Worm (Caenorhabditis elegans): ENCODE results near the gene C49C8.8.

The C49C8.8 gene

ce11 chrIV:8650696-8651095 is 1.2 kb upstream of the C49C8.8 start, which contains the start of gene C49C8.2:
TSS of gene C49C8.2 (plus strand) at chrIV:8651088.
- TF ChIP-seq B0310.2 (tag; optimal IDR thresholded peaks at IDR 0.05) (no peak), tbx-37 (GFP tag; conservative IDR thresholded peaks at IDR 0.05) (no peak), ets-7 (tag; optimal IDR thresholded peaks at IDR 0.05) (no peak), ama-1 (optimal IDR thresholded peaks at IDR 0.05) (no peak), pes-1 (GFP tag; IDR thresholded peaks at IDR 0.05) (no peak), sea-1 (GFP tag; conservative IDR thresholded peaks at IDR 0.05) (no peak), hmbx-1 (tag; optimal IDR thresholded peaks at IDR 0.05) (no peak), F13C5.2 (tag; optimal IDR thresholded peaks at IDR 0.05) (no peak)

DNA sequence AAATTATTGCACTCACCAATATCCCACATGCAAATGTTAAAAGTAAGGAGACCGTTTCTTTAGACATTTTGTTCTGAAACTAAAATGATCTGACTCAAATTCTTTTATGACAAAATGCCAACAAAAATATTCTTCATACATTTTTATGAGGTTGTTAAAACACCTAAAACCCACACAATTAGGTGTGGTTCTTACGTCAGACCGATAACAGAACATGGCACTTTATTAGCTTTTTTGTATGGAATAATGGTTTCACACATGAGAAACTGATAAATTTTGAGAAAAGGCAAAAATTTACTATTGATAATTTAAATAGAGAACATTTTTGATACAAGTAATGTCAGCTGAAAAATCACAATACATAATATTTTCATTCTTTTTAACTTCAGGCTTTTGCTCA is 1.7 kb downstream of the C49C8.8 start, which contains the start of gene C49C8.5:
Gene C49C8.5 (minus strand): TSS at position 73 of the 400 bp plus-strand sequence.
- no peak for TF ChIP-seq hmbx-1 (tag; optimal IDR thresholded peaks at IDR 0.05)
- no peak for TF ChIP-seq scrt-1 (GFP tag; IDR thresholded peaks at IDR 0.05)
- TF ChIP-seq hnd-1 (tag; optimal IDR thresholded peaks at IDR 0.05) = no peak
- TF ChIP-seq B0310.2 (tag; optimal IDR thresholded peaks at IDR 0.05) = no peak
- no peak for TF ChIP-seq pes-1 (GFP tag; IDR thresholded peaks at IDR 0.05)
- TF ChIP-seq ceh-13 (GFP tag; optimal IDR thresholded peaks at IDR 0.05) = no peak
- no peak for TF ChIP-seq aly-1 (tag; optimal IDR thresholded peaks at IDR 0.05)
- no peak for TF ChIP-seq hmg-4 (GFP tag; optimal IDR thresholded peaks at IDR 0.05)
- no peak for TF ChIP-seq F13C5.2 (tag; optimal IDR thresholded peaks at IDR 0.05)
- TF ChIP-seq flt-1 (GFP tag; IDR thresholded peaks at IDR 0.05) = no peak
- TF ChIP-seq sea-1 (GFP tag; conservative IDR thresholded peaks at IDR 0.05) = no peak
- no peak for TF ChIP-seq ets-7 (tag; optimal IDR thresholded peaks at IDR 0.05)
- no peak for TF ChIP-seq tbx-37 (GFP tag; conservative IDR thresholded peaks at IDR 0.05)
- TF ChIP-seq ceh-36 (tag; optimal IDR thresholded peaks at IDR 0.05) = no peak
- TF ChIP-seq tbx-11 (GFP tag; IDR thresholded peaks at IDR 0.05) = no peak
- TF ChIP-seq ama-1 (optimal IDR thresholded peaks at IDR 0.05) = no peak
- no peak for TF ChIP-seq tra-4 (tag; optimal IDR thresholded peaks at IDR 0.05)

DNA sequence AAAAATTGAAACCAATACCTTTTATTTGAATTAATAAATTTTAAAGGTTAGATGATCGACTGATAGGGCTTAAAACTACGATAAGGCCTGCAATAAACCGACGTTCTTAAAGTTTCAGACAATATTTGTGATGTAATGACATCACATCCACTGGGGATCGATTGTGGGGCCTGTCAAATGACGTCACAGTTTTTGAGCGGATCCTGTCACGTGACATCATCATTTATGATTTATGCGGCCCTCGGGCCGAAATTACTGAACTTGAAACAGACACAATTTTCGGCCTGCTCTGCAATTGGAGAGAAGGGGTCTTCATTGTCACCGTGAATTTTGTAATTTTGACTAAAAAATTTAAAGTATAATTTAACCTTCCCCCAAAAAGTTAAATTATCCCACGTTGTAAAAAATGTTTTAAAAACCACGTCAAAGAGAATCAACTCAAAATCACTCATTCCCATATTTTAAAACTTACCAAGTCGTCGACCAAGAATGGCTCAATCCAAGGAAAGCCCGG is 2.2 kb downstream of the C49C8.8 start, which contains the start of gene C49C8.1:
Gene C49C8.1 (plus strand): TSS at position 464 of the 514 bp plus-strand sequence.
- TF ChIP-seq pes-1 (GFP tag; IDR thresholded peaks at IDR 0.05) = no peak
- no peak for TF ChIP-seq scrt-1 (GFP tag; IDR thresholded peaks at IDR 0.05)
- no peak for TF ChIP-seq hmbx-1 (tag; optimal IDR thresholded peaks at IDR 0.05)
- no peak for TF ChIP-seq F13C5.2 (tag; optimal IDR thresholded peaks at IDR 0.05)

ce11 chrIV:8658122-8658521 is 6.2 kb downstream of the C49C8.8 start, which contains the start of gene C49C8.6:
TSS of gene C49C8.6 (minus strand) at chrIV:8658222.
- no peak for TF ChIP-seq sea-1 (GFP tag; conservative IDR thresholded peaks at IDR 0.05)
- no peak for TF ChIP-seq hmg-4 (GFP tag; optimal IDR thresholded peaks at IDR 0.05)
- no peak for TF ChIP-seq tbx-37 (GFP tag; conservative IDR thresholded peaks at IDR 0.05)
- no peak for TF ChIP-seq pes-1 (GFP tag; IDR thresholded peaks at IDR 0.05)
- no peak for TF ChIP-seq B0310.2 (tag; optimal IDR thresholded peaks at IDR 0.05)

DNA sequence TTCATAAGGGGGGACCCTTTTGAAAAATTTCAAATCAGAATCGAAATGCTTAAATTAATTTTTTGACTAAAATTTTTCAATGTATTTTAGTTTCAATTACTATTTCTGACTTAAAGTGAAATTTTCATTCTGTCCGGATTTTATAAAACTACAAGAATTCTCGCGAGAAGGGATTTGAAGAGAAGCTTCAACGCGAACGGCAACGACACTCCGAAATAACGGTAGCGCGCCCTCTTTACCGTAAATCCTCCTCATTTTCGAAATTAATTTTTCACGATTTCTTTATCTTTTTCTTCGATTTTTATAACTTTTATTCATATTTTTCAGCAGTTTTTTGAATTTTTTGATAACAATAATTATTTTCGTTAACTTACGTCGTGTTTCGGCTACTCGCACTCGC is 13.8 kb downstream of the C49C8.8 start:
- no peak for TF ChIP-seq ama-1 (optimal IDR thresholded peaks at IDR 0.05)
- TF ChIP-seq ets-7 (tag; optimal IDR thresholded peaks at IDR 0.05) = no peak
- no peak for TF ChIP-seq tbx-11 (GFP tag; IDR thresholded peaks at IDR 0.05)
- TF ChIP-seq ceh-13 (GFP tag; optimal IDR thresholded peaks at IDR 0.05) = no peak
- TF ChIP-seq aly-1 (tag; optimal IDR thresholded peaks at IDR 0.05) = no peak
- no peak for TF ChIP-seq sea-1 (GFP tag; conservative IDR thresholded peaks at IDR 0.05)
- TF ChIP-seq flt-1 (GFP tag; IDR thresholded peaks at IDR 0.05) = no peak
- no peak for TF ChIP-seq hmg-4 (GFP tag; optimal IDR thresholded peaks at IDR 0.05)
- no peak for TF ChIP-seq hmbx-1 (tag; optimal IDR thresholded peaks at IDR 0.05)

DNA sequence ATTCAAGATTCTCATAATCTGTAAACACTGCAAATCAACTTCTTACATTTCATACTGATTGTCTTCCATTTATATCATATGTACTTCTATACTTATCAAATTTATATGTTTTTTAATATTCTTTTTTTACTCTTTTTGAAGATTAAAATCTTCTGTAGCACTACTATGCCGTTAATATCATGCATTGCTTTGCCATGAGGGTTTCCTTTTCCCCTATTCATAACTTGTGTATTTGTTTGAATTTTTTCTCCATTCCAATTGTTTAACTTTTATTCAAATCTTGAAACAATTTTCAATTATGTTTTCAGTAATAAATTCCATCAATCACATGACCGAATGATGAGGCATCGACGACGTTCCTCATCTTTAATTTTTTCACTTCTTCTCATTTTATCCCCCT is 16.7 kb downstream of the C49C8.8 start, which contains the start of gene cdh-5:
Gene cdh-5 (plus strand): TSS at position 301 of the 400 bp plus-strand sequence.
- no peak for TF ChIP-seq tra-4 (tag; optimal IDR thresholded peaks at IDR 0.05)
- TF ChIP-seq ceh-36 (tag; optimal IDR thresholded peaks at IDR 0.05) = no peak

DNA sequence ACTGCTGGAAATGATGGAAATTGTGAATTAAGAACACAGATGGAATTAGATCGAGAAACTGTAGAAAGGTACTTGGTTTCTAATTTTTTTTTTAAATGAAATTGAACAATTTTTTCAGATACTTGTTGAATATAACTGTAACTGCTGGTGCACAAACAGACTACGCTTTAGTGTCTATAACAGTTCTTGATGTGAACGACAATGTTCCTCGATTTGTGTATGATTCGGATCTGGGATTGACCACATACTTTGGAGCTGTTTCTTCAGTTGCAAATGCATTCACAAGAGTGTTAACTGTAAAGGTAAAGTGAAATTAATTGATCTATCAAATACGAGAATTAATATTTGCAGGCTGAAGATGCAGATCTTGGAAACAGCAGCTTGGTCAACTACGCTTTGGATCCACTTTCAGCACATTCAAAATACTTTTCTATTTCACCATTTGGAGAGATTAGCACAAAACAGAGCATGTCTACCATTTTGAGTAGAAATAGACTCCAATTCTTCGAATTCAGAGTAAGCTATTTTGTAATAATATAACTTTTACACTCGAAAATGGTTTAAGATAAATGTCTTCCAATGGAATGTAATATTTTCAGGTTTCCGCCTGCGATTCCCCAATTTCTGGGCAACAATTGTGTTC is 21.9 kb downstream of the C49C8.8 start:
- TF ChIP-seq hnd-1 (tag; optimal IDR thresholded peaks at IDR 0.05) (no peak), F13C5.2 (tag; optimal IDR thresholded peaks at IDR 0.05) (no peak), aly-1 (tag; optimal IDR thresholded peaks at IDR 0.05) (no peak), tra-4 (tag; optimal IDR thresholded peaks at IDR 0.05) (no peak), ceh-13 (GFP tag; optimal IDR thresholded peaks at IDR 0.05) (no peak), tbx-37 (GFP tag; conservative IDR thresholded peaks at IDR 0.05) (no peak), hmg-4 (GFP tag; optimal IDR thresholded peaks at IDR 0.05) (no peak), tbx-11 (GFP tag; IDR thresholded peaks at IDR 0.05) (no peak), B0310.2 (tag; optimal IDR thresholded peaks at IDR 0.05) (no peak), ets-7 (tag; optimal IDR thresholded peaks at IDR 0.05) (no peak), hmbx-1 (tag; optimal IDR thresholded peaks at IDR 0.05) (no peak)

ce11 chrIV:8677303-8677702 is 25.4 kb downstream of the C49C8.8 start, which contains the start of gene F08B4.8:
TSS of gene F08B4.8 (plus strand) at chrIV:8677603.
- TF ChIP-seq tbx-37 (GFP tag; conservative IDR thresholded peaks at IDR 0.05) (no peak), ama-1 (optimal IDR thresholded peaks at IDR 0.05) (no peak), hmg-4 (GFP tag; optimal IDR thresholded peaks at IDR 0.05) (no peak), tra-4 (tag; optimal IDR thresholded peaks at IDR 0.05) (no peak), hnd-1 (tag; optimal IDR thresholded peaks at IDR 0.05) (no peak), flt-1 (GFP tag; IDR thresholded peaks at IDR 0.05) (no peak), F13C5.2 (tag; optimal IDR thresholded peaks at IDR 0.05) (no peak), pes-1 (GFP tag; IDR thresholded peaks at IDR 0.05) (no peak), scrt-1 (GFP tag; IDR thresholded peaks at IDR 0.05) (no peak), hmbx-1 (tag; optimal IDR thresholded peaks at IDR 0.05) (no peak)
